Fruit fly (Drosophila melanogaster) ovary, adult (tissue): ENCODE data around the gene wls.

Source experiments
- CG17801 ChIP-seq: fragments of 200-800 bp; optimal IDR thresholded peaks from 2 replicates; lab custom pipeline; 2019; ENCODE audit warnings: missing biosample characterization, mild to moderate bottlenecking, missing genetic modification characterization, moderate library complexity; ENCODE audit not compliant: partially characterized antibody

The wls gene

dm6 chr3L:11169299-11170181 lies at the start of gene wls, which contains the start of gene Adck5:
TSS of gene wls (minus strand) at chr3L:11169625.
TSS of gene Adck5 (plus strand) at chr3L:11169817.
- peak; percentile 75 for TF ChIP-seq CG17801 (GFP tag; lab: Kevin White, UChicago)

dm6 chr3L:11218892-11219291 lies 49.5 kb upstream of the wls start:
- no peak for TF ChIP-seq CG17801 (GFP tag; lab: Kevin White, UChicago)

- TF ChIP-seq CG17801 (GFP tag; lab: Kevin White, UChicago), result no peak
Measured at dm6 chr3L:11217893-11218292, 48.5 kb upstream of the wls start.

dm6 chr3L:11216219-11216618 lies 46.8 kb upstream of the wls start:
- TF ChIP-seq CG17801 (GFP tag; lab: Kevin White, UChicago), result no peak

dm6 chr3L:11215244-11216121 lies 46.1 kb upstream of the wls start:
- TF ChIP-seq CG17801 (GFP tag; lab: Kevin White, UChicago), result peak; percentile 85

dm6 chr3L:11214406-11215243 lies 45.2 kb upstream of the wls start, which contains the start of gene CG42671:
TSS of gene CG42671 (plus strand) at chr3L:11214505.
- no peak for TF ChIP-seq CG17801 (GFP tag; lab: Kevin White, UChicago)

dm6 chr3L:11213643-11214042 lies 44.2 kb upstream of the wls start:
- no peak for TF ChIP-seq CG17801 (GFP tag; lab: Kevin White, UChicago)

- TF ChIP-seq CG17801 (GFP tag; lab: Kevin White, UChicago), result peak; percentile 80
Measured at dm6 chr3L:11210517-11210916, 41.1 kb upstream of the wls start, which contains the start of the genes Ube3a and CG7600. TSS of gene Ube3a (minus strand) at chr3L:11210583. TSS of gene CG7600 (plus strand) at chr3L:11210786.

dm6 chr3L:11205608-11206336 lies 36.3 kb upstream of the wls start, which contains the start of gene Plod:
TSS of gene Plod (minus strand) at chr3L:11206016.
- TF ChIP-seq CG17801 (GFP tag; lab: Kevin White, UChicago), result peak; percentile 34

- peak; percentile 0 for TF ChIP-seq CG17801 (GFP tag; lab: Kevin White, UChicago)
Measured at dm6 chr3L:11204852-11205251, 35.4 kb upstream of the wls start.

dm6 chr3L:11203820-11204449 lies 34.5 kb upstream of the wls start:
- TF ChIP-seq CG17801 (GFP tag; lab: Kevin White, UChicago), result no peak

- no peak for TF ChIP-seq CG17801 (GFP tag; lab: Kevin White, UChicago)
Measured at dm6 chr3L:11201051-11201450, 31.6 kb upstream of the wls start, which contains the start of gene nkt. TSS of gene nkt (plus strand) at chr3L:11201351.

- no peak for TF ChIP-seq CG17801 (GFP tag; lab: Kevin White, UChicago)
Measured at dm6 chr3L:11199320-11199719, 29.9 kb upstream of the wls start, which contains the start of gene CG7607. TSS of gene CG7607 (plus strand) at chr3L:11199620.
